Worm (Caenorhabditis elegans) whole organism, L3 larva: Measurements from ENCODE around the gene K08E4.2.

Experiments
- ama-1 ChIP-seq: fragments of 150-350 bp; optimal IDR thresholded peaks from 2 replicates; lab custom pipeline; 2018
- jun-1 ChIP-seq: fragments of 150-350 bp; optimal IDR thresholded peaks from 2 replicates; lab custom pipeline; 2014; ENCODE audit warnings: missing biosample characterization, missing genetic modification reagents, missing genetic modification characterization
- mdl-1 ChIP-seq: fragments of 150-350 bp; optimal IDR thresholded peaks from 2 replicates; lab custom pipeline; 2014; ENCODE audit warnings: missing biosample characterization, missing genetic modification characterization
- nhr-11 ChIP-seq: fragments of 150-350 bp; optimal IDR thresholded peaks from 2 replicates; lab custom pipeline; 2014; ENCODE audit warnings: missing biosample characterization, missing genetic modification characterization
- pqm-1 ChIP-seq: fragments of 150-350 bp; optimal IDR thresholded peaks from 2 replicates; lab custom pipeline; 2017; ENCODE audit warnings: missing biosample characterization, missing genetic modification characterization, inconsistent platforms
- zag-1 ChIP-seq: fragments of 150-350 bp; optimal IDR thresholded peaks from 2 replicates; lab custom pipeline; 2014; ENCODE audit warnings: missing biosample characterization, missing genetic modification characterization

- TF ChIP-seq nhr-11 (tag; lab: Kevin White, UChicago): no peak
- TF ChIP-seq pqm-1: no peak
- no peak for TF ChIP-seq jun-1 (tag; lab: Kevin White, UChicago)
- no peak for TF ChIP-seq ama-1
- no peak for TF ChIP-seq zag-1 (tag; lab: Kevin White, UChicago)
- TF ChIP-seq mdl-1: no peak
Measured at ce11 chrIV:12078112-12078812, 21.8 kb upstream of the K08E4.2 start, which contains the start of gene tmed-1.
